In genomic region chr2L:9508547-9509197, dm6 we compare ENCODE assay signal across 1 fruit fly cellular context.
TF ChIP-seq lines count a peak whose summit lies in the region.

No protein-coding gene starts in this region.

TF ChIP-seq in whole organism, embryonic, 481 proteins besides CTCF, POLR2A, EP300 and RAD21 (continued from another document):
- TF ChIP-seq CG14441 (GFP tag; IDR thresholded peaks at IDR 0.05; lab: Robert Waterston, UW) (no peak), CG9437 (GFP tag; optimal IDR thresholded peaks at IDR 0.05; lab: Kevin White, UChicago) (no peak), ems (GFP tag; optimal IDR thresholded peaks at IDR 0.05; lab: Kevin White, UChicago) (no peak), CG4360 (GFP tag; IDR thresholded peaks at IDR 0.05; lab: Robert Waterston, UW) (no peak), Opbp (GFP tag; IDR thresholded peaks at IDR 0.05; lab: Robert Waterston, UW; ENCODE audit: partially characterized antibody) (no peak), lbe (GFP tag; optimal IDR thresholded peaks at IDR 0.05; lab: Kevin White, UChicago) (no peak), Fer3 (tag; optimal IDR thresholded peaks at IDR 0.05; lab: Kevin White, UChicago) (no peak), z (GFP tag; IDR thresholded peaks at IDR 0.05; lab: Robert Waterston, UW) (0 out of 3 replicates have a peak, but pooled peaks have one; percentile 8), Bteb2 (GFP tag; optimal IDR thresholded peaks at IDR 0.05; lab: Kevin White, UChicago) (no peak), dimm (GFP tag; IDR thresholded peaks at IDR 0.05; lab: Robert Waterston, UW) (no peak), luna (GFP tag; optimal IDR thresholded peaks at IDR 0.05; lab: Kevin White, UChicago) (no peak), Sry-β (GFP tag; optimal IDR thresholded peaks at IDR 0.05; lab: Kevin White, UChicago) (no peak), HLHmδ (GFP tag; optimal IDR thresholded peaks at IDR 0.05; lab: Kevin White, UChicago) (no peak), CG17328 (GFP tag; IDR thresholded peaks at IDR 0.05; lab: Robert Waterston, UW) (no peak), Xbp1 (GFP tag; optimal IDR thresholded peaks at IDR 0.05; lab: Kevin White, UChicago) (no peak), CG16779 (GFP tag; IDR thresholded peaks at IDR 0.05; lab: Robert Waterston, UW) (no peak), CG11456 (GFP tag; IDR thresholded peaks at IDR 0.05; lab: Robert Waterston, UW) (no peak), NfI (GFP tag; optimal IDR thresholded peaks at IDR 0.05; lab: Kevin White, UChicago) (no peak), ci (GFP tag; IDR thresholded peaks at IDR 0.05; lab: Robert Waterston, UW) (0 out of 3 replicates have a peak, but pooled peaks have one; percentile 24), lmd (GFP tag; IDR thresholded peaks at IDR 0.05; lab: Robert Waterston, UW) (no peak), CG30431 (GFP tag; optimal IDR thresholded peaks at IDR 0.05; lab: Kevin White, UChicago) (no peak), H2.0 (GFP tag; IDR thresholded peaks at IDR 0.05; lab: Robert Waterston, UW) (no peak), Med (GFP tag; lab: Kevin White, UChicago) (peak; percentile 85), CG30020 (tag; optimal IDR thresholded peaks at IDR 0.05; lab: Kevin White, UChicago) (no peak), CG13424 (tag; optimal IDR thresholded peaks at IDR 0.05; lab: Kevin White, UChicago) (no peak), sisA (GFP tag; IDR thresholded peaks at IDR 0.05; lab: Robert Waterston, UW) (no peak), CG8944 (GFP tag; optimal IDR thresholded peaks at IDR 0.05; lab: Kevin White, UChicago) (no peak), B-H2 (GFP tag; optimal IDR thresholded peaks at IDR 0.05; lab: Kevin White, UChicago) (no peak), ATbp (GFP tag; optimal IDR thresholded peaks at IDR 0.05; lab: Kevin White, UChicago) (peak; percentile 0), amos (GFP tag; IDR thresholded peaks at IDR 0.05; lab: Robert Waterston, UW; ENCODE audit: partially characterized antibody) (no peak), CG15011 (GFP tag; optimal IDR thresholded peaks at IDR 0.05; lab: Kevin White, UChicago) (no peak), CG11093 (GFP tag; IDR thresholded peaks at IDR 0.05; lab: Robert Waterston, UW) (no peak), hkb (optimal IDR thresholded peaks at IDR 0.05; lab: Kevin White, UChicago) (no peak), hkb (GFP tag; IDR thresholded peaks at IDR 0.05; lab: Robert Waterston, UW) (0 out of 2 replicates have a peak, but pooled peaks have one; percentile 28), CG7745 (tag; optimal IDR thresholded peaks at IDR 0.05; lab: Kevin White, UChicago) (no peak), chif (GFP tag; optimal IDR thresholded peaks at IDR 0.05; lab: Kevin White, UChicago) (no peak), CG17568 (GFP tag; optimal IDR thresholded peaks at IDR 0.05; lab: Kevin White, UChicago) (no peak), sim (GFP tag; IDR thresholded peaks at IDR 0.05; lab: Robert Waterston, UW) (no peak), CG34422 (GFP tag; IDR thresholded peaks at IDR 0.05; lab: Robert Waterston, UW) (no peak), cwo (GFP tag; optimal IDR thresholded peaks at IDR 0.05; lab: Kevin White, UChicago) (peak; percentile 26), dpn (GFP tag; optimal IDR thresholded peaks at IDR 0.05; lab: Kevin White, UChicago) (no peak), CG6689 (GFP tag; IDR thresholded peaks at IDR 0.05; lab: Robert Waterston, UW) (no peak), CG4404 (GFP tag; IDR thresholded peaks at IDR 0.05; lab: Robert Waterston, UW) (no peak), hth (optimal IDR thresholded peaks at IDR 0.05; lab: Kevin White, UChicago) (no peak), pros (GFP tag; optimal IDR thresholded peaks at IDR 0.05; lab: Kevin White, UChicago) (peak; percentile 63)
TF ChIP-seq in whole organism, embryonic: peak in this region for 37.
